Fruit fly (Drosophila melanogaster) S2 (cell line): Measurements from ENCODE around the gene RpS28-like.

Source experiments
- CG8478 ChIP-seq: fragments of >200 bp; optimal IDR thresholded peaks from 2 replicates; lab custom pipeline; 2018
- CTCF ChIP-seq, 2 experiments: fragments of >200 bp; optimal IDR thresholded peaks; 2 replicates each; lab custom pipeline; 2018

The RpS28-like gene

DNA sequence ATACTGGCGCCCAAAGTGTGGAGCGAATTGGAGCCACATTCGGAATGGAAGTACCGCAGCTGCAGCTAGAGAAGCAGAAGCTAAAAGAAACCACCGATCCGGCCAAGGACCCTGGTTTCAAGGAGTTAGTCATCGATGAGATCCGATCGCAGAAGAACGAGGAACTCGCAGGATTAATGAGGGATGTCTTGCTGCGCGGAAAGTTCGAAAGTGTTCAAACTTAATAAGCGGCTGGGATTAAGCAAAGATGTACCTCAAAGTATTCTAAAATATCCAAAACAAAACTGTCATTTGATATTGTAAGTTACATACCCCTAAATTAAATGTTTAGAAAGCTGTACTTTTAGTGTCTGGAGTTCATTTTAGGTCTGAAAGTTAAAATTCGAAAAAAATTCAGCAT lies at the start of gene RpS28-like:
Gene RpS28-like (plus strand): TSS at position 301 of the 400 bp plus-strand sequence.
- no peak for TF ChIP-seq CTCF (optimal IDR thresholded peaks at IDR 0.05; lab: Kevin White, UChicago)
- no peak for TF ChIP-seq CG8478 (lab: Kevin White, UChicago)

DNA sequence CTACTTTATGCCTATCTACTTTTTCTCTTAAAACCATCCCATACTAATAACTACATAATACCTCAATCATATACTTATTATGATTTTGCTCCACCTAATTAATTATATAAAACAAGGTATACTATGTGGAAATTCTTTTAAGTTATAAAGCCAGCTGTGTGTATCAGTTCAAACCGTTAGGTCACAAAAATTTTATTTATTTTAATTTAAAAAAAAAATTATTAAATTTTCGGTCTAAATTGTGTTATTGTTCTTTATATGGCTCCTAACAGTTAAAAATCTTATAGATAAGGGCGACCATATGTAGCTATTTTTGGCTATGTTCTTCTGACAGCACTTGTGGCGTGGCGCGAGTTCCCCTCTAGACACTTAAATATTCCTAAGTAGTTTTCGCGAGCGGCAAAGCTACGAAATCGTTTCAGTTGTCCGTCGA lies 49.3 kb upstream of the RpS28-like start, which contains the start of gene Aldh:
Gene Aldh (plus strand): TSS at position 150 of the 433 bp plus-strand sequence.
- TF ChIP-seq CG8478 (lab: Kevin White, UChicago) (no peak), CTCF (optimal IDR thresholded peaks at IDR 0.05; lab: Kevin White, UChicago) (no peak)

DNA sequence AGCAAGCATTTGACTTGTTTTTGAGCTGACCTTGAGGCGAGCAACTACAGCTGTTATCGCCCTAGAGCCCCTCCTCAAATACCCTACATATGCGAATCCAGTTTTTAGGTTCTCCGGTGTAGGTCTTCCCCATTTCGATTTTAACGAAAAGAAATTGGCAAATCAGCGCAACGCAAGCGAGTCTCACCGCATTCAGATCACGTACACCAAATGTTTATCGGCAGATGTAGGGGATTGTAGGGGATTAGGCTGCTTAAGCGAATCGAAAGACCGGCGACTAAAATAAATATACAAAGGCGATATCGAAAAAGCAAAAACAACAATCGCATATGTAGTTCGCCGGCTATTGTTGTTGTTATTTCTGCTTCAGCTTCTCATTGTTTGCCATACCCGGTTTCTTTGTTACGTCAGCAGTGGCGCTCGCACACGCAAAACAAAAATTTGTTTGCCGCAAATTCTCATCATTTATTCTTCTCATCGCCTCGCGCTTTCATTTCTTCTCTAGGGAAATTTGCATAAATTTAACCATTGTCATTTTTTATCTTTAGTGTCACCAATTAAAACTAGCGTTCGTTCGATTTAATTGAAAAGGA lies 48.5 kb upstream of the RpS28-like start:
- no peak for TF ChIP-seq CTCF (optimal IDR thresholded peaks at IDR 0.05; lab: Kevin White, UChicago)
- no peak for TF ChIP-seq CG8478 (lab: Kevin White, UChicago)

DNA sequence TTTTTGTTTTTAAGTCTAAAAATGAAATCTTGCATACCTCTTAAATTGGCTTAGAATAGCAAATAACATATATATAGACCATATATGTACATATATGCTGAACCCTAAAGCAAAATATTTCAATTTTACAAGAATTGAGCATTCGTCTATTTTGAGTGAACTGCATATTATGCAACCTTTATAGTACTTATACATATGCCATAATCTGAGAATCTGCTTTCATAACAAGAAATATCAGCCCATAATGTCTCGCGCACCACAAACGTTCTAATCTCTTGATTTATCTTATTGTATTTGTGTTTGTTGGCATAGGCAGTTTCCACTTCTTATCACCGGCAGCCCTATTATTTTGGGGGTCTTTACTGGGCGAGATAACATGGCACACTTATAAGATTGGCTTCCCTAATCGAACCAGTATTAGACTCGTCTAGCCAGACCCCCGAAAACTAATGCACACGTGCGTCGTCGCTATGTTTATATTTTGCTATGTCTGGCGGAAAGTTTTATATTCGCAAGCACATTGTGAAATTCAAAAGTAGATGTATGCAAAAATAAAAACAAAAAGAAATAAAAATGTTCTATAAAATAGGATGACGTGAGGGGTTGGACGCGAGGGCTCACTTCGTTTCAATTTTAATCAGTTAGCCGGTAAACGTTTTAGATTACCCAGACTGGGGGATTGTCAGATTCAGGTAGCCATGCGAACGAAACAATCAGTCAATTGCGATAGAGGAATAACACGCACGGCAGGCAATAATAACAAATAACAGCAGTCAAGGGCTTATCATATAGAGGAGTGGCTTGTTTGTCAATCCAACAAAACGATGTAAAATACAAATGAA lies 47.5 kb upstream of the RpS28-like start:
- no peak for TF ChIP-seq CG8478 (lab: Kevin White, UChicago)
- TF ChIP-seq CTCF (optimal IDR thresholded peaks at IDR 0.05; lab: Kevin White, UChicago), result no peak

DNA sequence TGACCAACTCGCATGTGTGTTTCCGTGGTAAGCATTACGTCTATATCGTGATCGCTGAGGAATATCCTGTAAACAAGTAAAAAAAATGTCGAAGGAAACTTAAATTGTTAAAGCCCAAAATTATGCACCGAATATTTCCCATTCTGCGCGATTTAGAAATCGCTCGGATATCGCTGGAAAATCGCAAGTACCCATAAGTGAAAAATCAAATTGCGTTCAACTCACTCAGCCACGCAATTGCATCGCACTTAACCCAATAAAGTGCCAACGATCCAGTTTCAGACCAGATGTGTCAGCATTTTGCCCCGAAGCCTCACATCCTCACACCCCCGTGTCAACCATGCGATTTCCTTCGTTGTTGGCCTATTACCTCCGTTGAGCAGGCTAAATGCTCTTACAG lies 40.2 kb upstream of the RpS28-like start:
- TF ChIP-seq CG8478 (lab: Kevin White, UChicago) (no peak), CTCF (optimal IDR thresholded peaks at IDR 0.05; lab: Kevin White, UChicago) (no peak)

DNA sequence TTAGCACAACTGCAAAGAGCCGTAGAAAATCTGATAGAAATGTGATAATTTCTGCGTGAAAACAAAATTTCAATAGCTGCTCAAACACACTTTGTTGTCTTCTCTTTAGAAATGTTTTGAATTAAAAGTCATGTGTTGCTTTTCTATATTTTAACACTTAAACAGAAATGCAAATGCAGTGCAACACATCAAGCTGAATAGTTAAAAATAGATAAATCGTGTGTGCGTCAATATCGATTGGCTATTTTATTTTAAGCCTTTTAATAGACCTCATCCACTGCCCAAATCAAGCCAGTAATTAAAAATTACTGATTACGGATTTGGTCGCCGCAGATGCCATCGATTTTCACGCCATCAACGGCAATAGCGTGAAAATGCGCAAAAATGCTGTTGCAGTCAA lies 38.7 kb upstream of the RpS28-like start, which contains the start of gene CG4438:
Gene CG4438 (minus strand): TSS at position 101 of the 400 bp plus-strand sequence.
- no peak for TF ChIP-seq CG8478 (lab: Kevin White, UChicago)
- TF ChIP-seq CTCF (optimal IDR thresholded peaks at IDR 0.05; lab: Kevin White, UChicago), result no peak

DNA sequence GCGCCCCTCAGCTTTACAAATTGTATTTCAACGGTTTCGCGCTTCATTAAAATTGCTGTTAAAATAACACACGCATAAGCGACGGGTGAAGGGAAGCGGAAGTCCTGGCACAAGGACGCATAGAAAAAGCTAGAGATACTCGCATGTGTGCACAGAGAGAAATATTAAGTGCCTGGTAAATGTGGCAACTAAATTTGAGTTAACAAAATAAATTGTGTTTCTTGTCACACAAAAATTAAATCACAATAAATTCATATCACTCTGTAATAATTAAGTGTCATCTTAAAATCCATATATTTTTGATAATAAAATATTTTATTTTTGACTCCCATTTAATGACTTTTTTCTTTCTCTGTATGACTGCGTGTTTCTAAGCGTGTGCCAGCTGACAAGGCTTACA lies 36.5 kb upstream of the RpS28-like start:
- TF ChIP-seq CTCF (optimal IDR thresholded peaks at IDR 0.05; lab: Kevin White, UChicago) (no peak), CG8478 (lab: Kevin White, UChicago) (no peak)

DNA sequence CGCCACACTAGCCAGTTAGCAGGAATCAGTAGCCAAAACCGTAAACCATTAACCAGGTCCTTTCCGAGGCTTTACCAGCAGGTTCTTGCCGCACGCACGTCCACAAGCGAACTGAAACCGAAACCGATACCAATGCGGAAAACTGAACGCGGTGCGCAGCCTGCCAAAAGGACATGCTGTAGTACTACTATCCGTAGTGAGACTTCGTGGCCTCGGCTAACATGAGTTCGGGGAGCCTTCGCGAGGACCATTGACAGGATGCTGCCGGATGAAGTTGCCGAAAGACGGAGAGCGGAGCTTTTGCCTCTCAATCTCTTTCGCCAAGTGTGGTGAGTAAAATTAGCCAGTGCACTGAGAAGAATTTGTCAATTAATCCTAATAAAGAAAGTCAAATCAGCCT lies 21.6 kb upstream of the RpS28-like start, which contains the start of gene Shawl:
Gene Shawl (minus strand): TSS at position 104 of the 400 bp plus-strand sequence.
- no peak for TF ChIP-seq CG8478 (lab: Kevin White, UChicago)
- TF ChIP-seq CTCF (optimal IDR thresholded peaks at IDR 0.05; lab: Kevin White, UChicago), result no peak

DNA sequence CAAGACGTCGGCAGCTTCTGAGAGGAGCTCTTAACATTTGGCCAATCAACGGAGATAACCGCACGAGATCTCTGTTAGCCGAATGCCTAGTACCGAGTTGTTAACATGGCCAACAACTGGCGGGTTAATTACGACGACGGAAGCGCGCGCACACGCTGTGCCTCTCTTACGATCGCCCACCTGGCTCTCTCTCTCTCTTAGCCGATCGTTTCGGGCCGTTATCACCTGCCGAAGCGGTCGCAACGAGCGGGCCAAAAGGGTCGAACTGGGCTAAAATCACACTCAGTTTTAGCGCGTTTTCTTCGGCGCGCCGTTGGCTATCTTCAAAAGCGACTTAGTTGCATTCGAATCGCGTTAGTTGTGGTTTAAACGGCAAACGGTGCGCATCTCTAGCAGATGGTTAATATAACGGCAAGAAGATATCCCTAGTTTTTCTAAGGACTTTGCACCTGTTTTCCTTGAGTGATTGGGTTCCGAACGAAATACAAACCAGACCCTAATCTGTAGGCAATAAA lies 20.3 kb upstream of the RpS28-like start, which contains the start of gene Mco1:
Gene Mco1 (plus strand): TSS at position 345 of the 515 bp plus-strand sequence.
- no peak for TF ChIP-seq CTCF (optimal IDR thresholded peaks at IDR 0.05; lab: Kevin White, UChicago)
- no peak for TF ChIP-seq CG8478 (lab: Kevin White, UChicago)

DNA sequence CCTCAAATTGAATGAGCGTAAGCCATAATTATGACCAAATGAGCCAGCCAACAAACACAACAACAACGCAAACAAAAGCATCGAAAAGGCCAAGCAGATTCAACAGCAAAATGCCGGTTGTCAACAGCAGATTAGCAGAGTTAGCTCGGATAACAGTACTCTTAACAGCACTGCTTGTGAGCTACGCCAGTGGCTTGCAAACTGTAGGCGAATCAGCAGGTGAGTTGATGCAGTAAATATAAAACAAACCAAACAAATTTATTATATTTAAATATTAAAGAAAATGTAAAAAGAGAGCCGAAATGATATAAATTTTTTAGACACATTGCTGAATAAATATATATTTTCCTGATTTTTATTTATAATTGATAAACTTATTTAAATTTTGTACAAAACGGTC lies 15.9 kb upstream of the RpS28-like start:
- TF ChIP-seq CTCF (optimal IDR thresholded peaks at IDR 0.05; lab: Kevin White, UChicago) (no peak), CG8478 (lab: Kevin White, UChicago) (no peak)

DNA sequence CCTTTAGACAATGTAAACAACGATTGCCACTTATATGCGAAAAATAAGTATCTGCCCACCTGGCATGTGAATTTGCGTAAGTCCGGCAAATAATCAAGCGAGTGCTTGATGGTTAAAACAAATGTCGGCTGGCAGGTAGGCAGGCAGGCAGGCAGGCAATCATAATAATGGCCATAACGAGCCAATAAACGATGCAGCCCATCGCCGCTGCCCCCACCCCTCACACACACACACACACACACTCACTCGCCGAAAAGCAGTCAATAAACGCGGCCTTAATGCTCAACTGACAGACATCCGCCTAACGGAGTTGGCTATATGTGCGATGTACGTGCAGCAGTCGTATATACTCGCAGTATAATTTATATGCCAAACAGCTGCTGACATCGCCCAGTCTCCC lies 15.3 kb upstream of the RpS28-like start:
- no peak for TF ChIP-seq CG8478 (lab: Kevin White, UChicago)
- TF ChIP-seq CTCF (optimal IDR thresholded peaks at IDR 0.05; lab: Kevin White, UChicago), result no peak

DNA sequence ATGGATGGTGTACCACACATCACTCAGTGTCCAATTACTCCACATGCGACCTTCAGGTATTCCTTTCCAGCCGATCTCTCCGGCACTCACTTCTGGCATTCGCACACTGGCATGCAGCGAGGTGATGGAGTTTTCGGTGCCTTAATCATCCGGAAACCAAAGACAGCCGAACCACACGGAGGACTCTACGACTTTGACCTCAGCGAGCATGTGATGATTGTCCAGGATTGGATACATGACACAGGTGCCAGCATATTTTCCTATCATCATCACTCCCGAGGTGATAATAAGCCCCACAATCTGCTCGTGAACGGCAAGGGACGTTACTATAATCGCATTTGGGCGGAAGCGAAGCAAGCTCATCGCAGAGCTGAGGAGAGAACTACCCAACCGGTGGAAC lies 12.4 kb upstream of the RpS28-like start:
- TF ChIP-seq CG8478 (lab: Kevin White, UChicago), result no peak
- TF ChIP-seq CTCF (optimal IDR thresholded peaks at IDR 0.05; lab: Kevin White, UChicago), result no peak

DNA sequence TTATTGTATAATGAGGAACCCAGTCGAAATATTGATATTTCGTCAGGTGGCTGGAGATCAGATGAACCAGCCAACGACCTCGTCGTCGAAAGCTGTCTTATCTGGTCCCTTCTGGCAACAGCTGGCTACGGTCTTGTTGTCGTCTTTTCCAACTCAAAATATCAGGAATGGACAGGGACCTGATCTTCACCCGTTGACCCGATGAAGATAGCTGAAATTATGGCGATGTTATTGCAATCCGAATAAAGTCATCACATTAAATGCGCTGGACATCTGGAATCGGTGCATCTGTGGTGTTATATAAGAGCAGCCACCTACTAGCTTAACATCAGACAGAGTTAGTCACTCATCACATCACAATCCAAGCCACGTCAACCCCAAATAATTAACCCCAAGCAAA lies 10.1 kb upstream of the RpS28-like start, which contains the start of gene Fbp2:
Gene Fbp2 (plus strand): TSS at position 251 of the 400 bp plus-strand sequence.
- no peak for TF ChIP-seq CTCF (optimal IDR thresholded peaks at IDR 0.05; lab: Kevin White, UChicago)
- no peak for TF ChIP-seq CG8478 (lab: Kevin White, UChicago)

DNA sequence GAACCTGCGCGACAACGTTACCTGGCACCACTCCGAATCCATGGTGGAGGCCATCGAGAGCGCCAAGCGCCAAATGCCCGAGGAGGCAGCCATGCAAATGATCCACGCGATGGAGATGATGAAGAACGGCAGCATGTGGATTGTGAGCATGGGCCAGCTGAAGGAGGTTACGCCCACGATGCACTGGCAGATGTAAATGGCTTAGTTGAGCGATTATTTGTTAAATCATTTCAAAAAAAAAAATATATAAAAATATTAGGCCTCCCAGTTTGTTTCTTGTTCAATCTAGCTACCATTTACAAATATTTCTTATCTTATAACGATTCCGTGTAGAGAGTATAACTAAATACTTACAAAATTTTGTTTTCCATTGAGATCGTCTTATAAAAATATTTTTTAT lies 9.0 kb upstream of the RpS28-like start, which contains the start of gene CG42847:
Gene CG42847 (plus strand): TSS at position 301 of the 400 bp plus-strand sequence.
- TF ChIP-seq CTCF (optimal IDR thresholded peaks at IDR 0.05; lab: Kevin White, UChicago) (no peak), CG8478 (lab: Kevin White, UChicago) (no peak)
